Worm (Caenorhabditis elegans) whole organism, early embryonic: Measurements from ENCODE around the gene cyp-33C1.

Experiments used
- B0310.2 ChIP-seq: sonication (generic microtip); optimal IDR thresholded peaks from 2 replicates; lab custom pipeline; 2016; ENCODE audit warnings: mild to moderate bottlenecking, missing genetic modification characterization, missing compliant biosample characterization
- F13C5.2 ChIP-seq: sonication (generic microtip); optimal IDR thresholded peaks from 2 replicates; lab custom pipeline; 2017; ENCODE audit warnings: mild to moderate bottlenecking, missing genetic modification characterization, inconsistent platforms, missing compliant biosample characterization
- aly-1 ChIP-seq: sonication (generic microtip); optimal IDR thresholded peaks from 2 replicates; lab custom pipeline; 2016; ENCODE audit warnings: missing genetic modification characterization, missing compliant biosample characterization
- ama-1 ChIP-seq: fragments of 150-350 bp; optimal IDR thresholded peaks from 2 replicates; lab custom pipeline; 2014
- ceh-36 ChIP-seq: sonication (generic microtip); optimal IDR thresholded peaks from 2 replicates; lab custom pipeline; 2016; ENCODE audit warnings: missing genetic modification characterization, inconsistent platforms, missing compliant biosample characterization
- ets-7 ChIP-seq: sonication (generic microtip); optimal IDR thresholded peaks from 2 replicates; lab custom pipeline; 2016; ENCODE audit warnings: missing genotype, missing genetic modification characterization, missing compliant biosample characterization
- flt-1 ChIP-seq: fragments of 200-800 bp; sonication (Bioruptor generic); IDR thresholded peaks from 2 replicates; pipeline ENCODE4 v1.3.6; 2022; ENCODE audit warnings: missing genetic modification characterization, missing compliant biosample characterization
- hmg-4 ChIP-seq: fragments of 200-800 bp; sonication (Bioruptor generic); optimal IDR thresholded peaks from 2 replicates; lab custom pipeline; 2018; ENCODE audit warnings: mild to moderate bottlenecking, missing genetic modification characterization, missing compliant biosample characterization
- hnd-1 ChIP-seq: sonication (generic microtip); optimal IDR thresholded peaks from 2 replicates; lab custom pipeline; 2016; ENCODE audit warnings: missing genetic modification characterization, missing compliant biosample characterization
- pes-1 ChIP-seq: fragments of 200-800 bp; sonication (Bioruptor generic); IDR thresholded peaks from 2 replicates; pipeline ENCODE4 v1.3.6; 2022; ENCODE audit warnings: missing genetic modification reagents, missing genetic modification characterization, missing compliant biosample characterization
- scrt-1 ChIP-seq: fragments of 200-800 bp; sonication (Bioruptor generic); IDR thresholded peaks from 2 replicates; pipeline ENCODE4 v1.3.6; 2022; ENCODE audit warnings: missing genetic modification characterization, missing compliant biosample characterization
- sea-1 ChIP-seq: fragments of 200-800 bp; sonication (Bioruptor generic); conservative IDR thresholded peaks from 2 replicates; pipeline ENCODE4 v1.3.6; 2022; ENCODE audit warnings: missing genetic modification characterization, missing compliant biosample characterization
- tbx-11 ChIP-seq: fragments of 200-800 bp; sonication (Bioruptor generic); IDR thresholded peaks from 2 replicates; pipeline ENCODE4 v1.3.6; 2022; ENCODE audit warnings: missing genetic modification characterization, missing compliant biosample characterization

DNA sequence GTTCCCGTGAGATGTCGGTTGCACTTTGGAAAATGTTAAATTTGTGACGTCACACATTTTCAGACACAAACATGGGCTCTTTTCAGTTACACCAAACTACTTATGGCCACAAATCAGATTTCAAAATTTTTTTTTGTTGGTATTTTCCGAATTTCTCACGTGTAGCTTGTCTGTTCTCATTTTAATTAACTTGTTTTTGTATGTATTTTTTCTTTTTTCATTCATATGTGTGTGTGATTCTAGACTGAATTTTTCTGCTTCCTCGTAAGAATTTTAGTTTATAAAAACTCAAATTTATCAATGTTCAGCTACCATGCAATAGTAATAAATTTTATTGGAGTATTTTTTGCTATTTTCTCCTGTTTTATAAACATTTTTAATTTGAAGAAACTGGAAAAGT, 22.5 kb upstream of the cyp-33C1 start, which contains the start of gene srbc-22:
- TF ChIP-seq scrt-1 (GFP tag; lab: Robert Waterston, UW) (no peak), ama-1 (lab: Kevin White, UChicago) (no peak), flt-1 (no peak), hnd-1 (tag; lab: Kevin White, UChicago) (no peak), sea-1 (GFP tag; lab: Robert Waterston, UW) (no peak), pes-1 (no peak), hmg-4 (GFP tag; lab: Kevin White, UChicago) (no peak), ceh-36 (no peak), tbx-11 (GFP tag; lab: Robert Waterston, UW) (no peak), F13C5.2 (no peak), aly-1 (tag; lab: Kevin White, UChicago) (no peak), ets-7 (no peak), B0310.2 (no peak)
